Worm (Caenorhabditis elegans): ENCODE measurements around the gene F25H9.2.

ce11 chrV:13423045-13423444 is 34.8 kb upstream of the F25H9.2 start, which contains the start of gene srv-9:
- TF ChIP-seq hlh-12 (tag; optimal IDR thresholded peaks at IDR 0.05) (no peak), dpl-1 (GFP tag; optimal IDR thresholded peaks at IDR 0.05) (no peak), B0035.1 (tag; optimal IDR thresholded peaks at IDR 0.05) (no peak), unc-62 (GFP tag; optimal IDR thresholded peaks at IDR 0.05) (no peak), ztf-6 (GFP tag; IDR thresholded peaks at IDR 0.05) (no peak), aptf-3 (GFP tag; IDR thresholded peaks at IDR 0.05) (no peak), dox-1 (GFP tag; IDR thresholded peaks at IDR 0.05) (no peak), him-1 (tag; optimal IDR thresholded peaks at IDR 0.05) (no peak), mes-4 (tag; optimal IDR thresholded peaks at IDR 0.05) (no peak), Y53F4B.3 (GFP tag; IDR thresholded peaks at IDR 0.05) (no peak), sea-2 (GFP tag; IDR thresholded peaks at IDR 0.05) (no peak), zim-3 (tag; optimal IDR thresholded peaks at IDR 0.05) (no peak), attf-6 (GFP tag; IDR thresholded peaks at IDR 0.05) (no peak), madf-10 (tag; optimal IDR thresholded peaks at IDR 0.05) (no peak)

Data from whole organism, young adult.